Fruit fly (Drosophila melanogaster) whole organism, embryonic: ENCODE data around the gene lbl.

Experiments used
- BtbVII ChIP-seq: fragments of 200-800 bp; sonication (Bioruptor generic); optimal IDR thresholded peaks from 3 replicates; lab custom pipeline; 2017; ENCODE audit warnings: missing biosample characterization, mild to moderate bottlenecking, missing genetic modification characterization
- CG1024 ChIP-seq: fragments of 200-800 bp; sonication (Bioruptor generic); IDR thresholded peaks from 2 replicates; pipeline ENCODE4 v1.3.6; 2022; ENCODE audit warnings: missing biosample characterization, missing genetic modification characterization
- CG10366 ChIP-seq: fragments of 200-800 bp; sonication (Bioruptor generic); IDR thresholded peaks from 2 replicates; pipeline ENCODE4 v1.3.6; 2022; ENCODE audit warnings: missing biosample characterization, missing genetic modification characterization
- CG11398 ChIP-seq: fragments of 200-800 bp; sonication (Bioruptor generic); optimal IDR thresholded peaks from 2 replicates; lab custom pipeline; 2016; ENCODE audit warnings: missing biosample characterization, missing genetic modification characterization
- CG13775 ChIP-seq: fragments of 200-800 bp; sonication (Bioruptor generic); optimal IDR thresholded peaks from 3 replicates; lab custom pipeline; 2017; ENCODE audit warnings: missing biosample characterization, mild to moderate bottlenecking, missing genetic modification characterization
- CG14965 ChIP-seq: fragments of 200-800 bp; sonication (Bioruptor generic); optimal IDR thresholded peaks from 2 replicates; lab custom pipeline; 2016; ENCODE audit warnings: missing biosample characterization, missing genetic modification characterization, borderline replicate concordance
- CG15514 ChIP-seq: fragments of 200-800 bp; sonication (Bioruptor generic); optimal IDR thresholded peaks from 3 replicates; lab custom pipeline; 2017; ENCODE audit warnings: missing biosample characterization, missing genetic modification characterization, mild to moderate bottlenecking, moderate library complexity, missing genetic modification reagents
- CG1602 ChIP-seq: fragments of 200-800 bp; sonication (Bioruptor generic); optimal IDR thresholded peaks from 3 replicates; lab custom pipeline; 2016; ENCODE audit warnings: missing biosample characterization, missing genetic modification characterization
- CG17186 ChIP-seq: fragments of 200-800 bp; sonication (Bioruptor generic); optimal IDR thresholded peaks from 3 replicates; lab custom pipeline; 2017; ENCODE audit warnings: missing biosample characterization, missing genetic modification reagents, missing genetic modification characterization
- CG17385 ChIP-seq: fragments of 200-800 bp; sonication (Bioruptor generic); optimal IDR thresholded peaks from 3 replicates; lab custom pipeline; 2018; ENCODE audit warnings: missing biosample characterization, mild to moderate bottlenecking, missing genetic modification characterization
- CG18011 ChIP-seq: fragments of 200-800 bp; sonication (Bioruptor generic); optimal IDR thresholded peaks from 2 replicates; lab custom pipeline; 2017; ENCODE audit warnings: missing biosample characterization, missing genetic modification characterization, mild to moderate bottlenecking, moderate library complexity, missing genotype
- CG2678 ChIP-seq: fragments of 200-800 bp; sonication (Bioruptor generic); optimal IDR thresholded peaks from 3 replicates; lab custom pipeline; 2019; ENCODE audit warnings: missing biosample characterization, mild to moderate bottlenecking, missing genetic modification characterization, moderate library complexity
- CG31388 ChIP-seq: fragments of 200-800 bp; sonication (Bioruptor generic); optimal IDR thresholded peaks from 2 replicates; lab custom pipeline; 2016; ENCODE audit warnings: missing biosample characterization, missing genetic modification characterization
- CG33557 ChIP-seq: fragments of 200-800 bp; sonication (Bioruptor generic); optimal IDR thresholded peaks from 2 replicates; lab custom pipeline; 2019; ENCODE audit warnings: missing biosample characterization, mild to moderate bottlenecking, missing genetic modification characterization, moderate library complexity
- CG34422 ChIP-seq: fragments of 200-800 bp; sonication (Bioruptor generic); IDR thresholded peaks from 3 replicates; pipeline ENCODE4 v1.3.6; 2022; ENCODE audit warnings: missing biosample characterization, missing genetic modification characterization
- CG4730 ChIP-seq: fragments of 200-800 bp; sonication (Bioruptor generic); IDR thresholded peaks from 2 replicates; pipeline ENCODE4 v1.3.6; 2022; ENCODE audit warnings: missing biosample characterization, missing genetic modification characterization
- CG7745 ChIP-seq: fragments of 200-800 bp; sonication (Bioruptor generic); optimal IDR thresholded peaks from 2 replicates; lab custom pipeline; 2018; ENCODE audit warnings: missing biosample characterization, mild to moderate bottlenecking, missing genetic modification characterization, moderate library complexity
- CG7928 ChIP-seq: fragments of 200-800 bp; sonication (Bioruptor generic); optimal IDR thresholded peaks from 2 replicates; lab custom pipeline; 2017; ENCODE audit warnings: missing biosample characterization, mild to moderate bottlenecking, missing genetic modification characterization
- CG8478 ChIP-seq: fragments of >200 bp; optimal IDR thresholded peaks from 2 replicates; lab custom pipeline; 2018
- CTCF ChIP-seq: fragments of 200-800 bp; sonication (Bioruptor generic); optimal IDR thresholded peaks from 2 replicates; lab custom pipeline; 2017; ENCODE audit warnings: missing biosample characterization, mild to moderate bottlenecking, missing genetic modification characterization, moderate library complexity
- D19B ChIP-seq: fragments of 200-800 bp; sonication (Bioruptor generic); optimal IDR thresholded peaks from 2 replicates; lab custom pipeline; 2017; ENCODE audit warnings: missing biosample characterization, mild to moderate bottlenecking, missing genetic modification characterization
- Dad ChIP-seq: fragments of 200-800 bp; sonication (Bioruptor generic); optimal IDR thresholded peaks from 3 replicates; lab custom pipeline; 2016; ENCODE audit warnings: missing biosample characterization, missing genetic modification characterization
- Deaf1 ChIP-seq: fragments of 200-800 bp; optimal IDR thresholded peaks from 3 replicates; lab custom pipeline; 2019; ENCODE audit warnings: missing biosample characterization, mild to moderate bottlenecking, missing genetic modification characterization, moderate library complexity
- Dek ChIP-seq: fragments of 200-800 bp; sonication (Bioruptor generic); optimal IDR thresholded peaks from 3 replicates; lab custom pipeline; 2019; ENCODE audit warnings: missing biosample characterization, mild to moderate bottlenecking, missing genetic modification characterization, moderate library complexity
- E2f1 ChIP-seq: fragments of 200-800 bp; sonication (Bioruptor generic); IDR thresholded peaks from 2 replicates; pipeline ENCODE4 v1.3.6; 2022; ENCODE audit warnings: missing biosample characterization, missing genetic modification characterization
- HLH4C ChIP-seq: fragments of 200-800 bp; sonication (Bioruptor generic); IDR thresholded peaks from 3 replicates; pipeline ENCODE4 v1.3.6; 2022; ENCODE audit warnings: missing biosample characterization, missing genetic modification characterization; ENCODE audit not compliant: partially characterized antibody
- MTF-1 ChIP-seq: fragments of 200-800 bp; sonication (Bioruptor generic); optimal IDR thresholded peaks from 2 replicates; lab custom pipeline; 2018; ENCODE audit warnings: missing biosample characterization, mild to moderate bottlenecking, missing genetic modification characterization, borderline replicate concordance
- Nf-YA ChIP-seq: fragments of 200-800 bp; sonication (Bioruptor generic); IDR thresholded peaks from 2 replicates; pipeline ENCODE4 v1.3.6; 2022; ENCODE audit warnings: missing biosample characterization, missing genetic modification characterization
- Nf-YC ChIP-seq: fragments of 200-800 bp; optimal IDR thresholded peaks from 3 replicates; lab custom pipeline; 2019; ENCODE audit warnings: missing biosample characterization, mild to moderate bottlenecking, missing genetic modification characterization, moderate library complexity
- Ptx1 ChIP-seq: fragments of 200-800 bp; sonication (Bioruptor generic); IDR thresholded peaks from 2 replicates; pipeline ENCODE4 v1.3.6; 2022; ENCODE audit warnings: missing biosample characterization, missing genetic modification characterization
- Scr ChIP-seq: fragments of 200-800 bp; sonication (Bioruptor generic); IDR thresholded peaks from 2 replicates; pipeline ENCODE4 v1.3.6; 2022; ENCODE audit warnings: missing biosample characterization, missing genetic modification characterization; ENCODE audit not compliant: partially characterized antibody
- TFAM ChIP-seq: fragments of 200-800 bp; sonication (Bioruptor generic); optimal IDR thresholded peaks from 2 replicates; lab custom pipeline; 2017; ENCODE audit warnings: missing biosample characterization, missing genetic modification characterization, inconsistent platforms
- abd-A ChIP-seq: fragments of 200-800 bp; sonication (Bioruptor generic); optimal IDR thresholded peaks from 3 replicates; lab custom pipeline; 2019; ENCODE audit warnings: missing biosample characterization, mild to moderate bottlenecking, missing genetic modification characterization, moderate library complexity
- ase ChIP-seq: fragments of 200-800 bp; sonication (Bioruptor generic); IDR thresholded peaks from 3 replicates; pipeline ENCODE4 v1.3.6; 2022; ENCODE audit warnings: missing biosample characterization, missing genetic modification characterization
- az2 ChIP-seq: fragments of 200-800 bp; sonication (Bioruptor generic); optimal IDR thresholded peaks from 3 replicates; lab custom pipeline; 2016; ENCODE audit warnings: missing biosample characterization, missing genetic modification characterization
- cas ChIP-seq: fragments of 200-800 bp; sonication (Bioruptor generic); IDR thresholded peaks from 2 replicates; pipeline ENCODE4 v1.3.6; 2022; ENCODE audit warnings: missing biosample characterization, missing genetic modification characterization
- dmrt11E ChIP-seq: fragments of 200-800 bp; sonication (Bioruptor generic); optimal IDR thresholded peaks from 3 replicates; lab custom pipeline; 2018; ENCODE audit warnings: missing biosample characterization, mild to moderate bottlenecking, missing genetic modification characterization, moderate library complexity
- fd96Cb ChIP-seq: fragments of 200-800 bp; sonication (Bioruptor generic); optimal IDR thresholded peaks from 2 replicates; lab custom pipeline; 2018; ENCODE audit warnings: missing biosample characterization, mild to moderate bottlenecking, missing genetic modification characterization, moderate library complexity
- fu2 ChIP-seq: fragments of 200-800 bp; sonication (Bioruptor generic); optimal IDR thresholded peaks from 2 replicates; lab custom pipeline; 2016; ENCODE audit warnings: missing biosample characterization, missing genetic modification characterization
- gcm ChIP-seq: fragments of 200-800 bp; sonication (Bioruptor generic); optimal IDR thresholded peaks from 2 replicates; lab custom pipeline; 2019; ENCODE audit warnings: missing biosample characterization, mild to moderate bottlenecking, missing genetic modification characterization, moderate library complexity
- ham ChIP-seq: fragments of 200-800 bp; sonication (Bioruptor generic); IDR thresholded peaks from 2 replicates; pipeline ENCODE4 v1.3.6; 2022; ENCODE audit warnings: missing biosample characterization, missing genetic modification characterization
- insv ChIP-seq, 2 experiments: fragments of 200-800 bp; sonication (Bioruptor generic); optimal IDR thresholded peaks; 3 replicates each; lab custom pipeline; 2016 to 2018; ENCODE audit warnings: missing biosample characterization in 2 of 2, missing genetic modification characterization in 2 of 2
- jing ChIP-seq: fragments of 200-800 bp; sonication (Bioruptor generic); optimal IDR thresholded peaks from 2 replicates; lab custom pipeline; 2018; ENCODE audit warnings: missing biosample characterization, mild to moderate bottlenecking, missing genetic modification characterization
- lab ChIP-seq: fragments of 200-800 bp; sonication (Bioruptor generic); optimal IDR thresholded peaks from 3 replicates; lab custom pipeline; 2017; ENCODE audit warnings: missing biosample characterization, missing genetic modification characterization, mild to moderate bottlenecking, moderate library complexity, missing genetic modification reagents
- lov ChIP-seq, 2 experiments: fragments of 200-800 bp in 1 of 2; fragments of >200 bp in 1 of 2; sonication (Bioruptor generic) in 1 of 2; IDR thresholded peaks in 1 of 2; optimal IDR thresholded peaks in 1 of 2; 2 replicates in 1 of 2; 3 replicates in 1 of 2; pipeline versions ENCODE4 v1.3.6 to Lab custom; 2017 to 2022; ENCODE audit warnings: missing biosample characterization in 1 of 2, missing genetic modification characterization in 1 of 2
- luna ChIP-seq: fragments of 200-800 bp; sonication (Bioruptor generic); optimal IDR thresholded peaks from 2 replicates; lab custom pipeline; 2016; ENCODE audit warnings: missing biosample characterization, missing genetic modification characterization
- pita ChIP-seq: fragments of 200-800 bp; sonication (Bioruptor generic); optimal IDR thresholded peaks from 2 replicates; lab custom pipeline; 2017; ENCODE audit warnings: missing biosample characterization, mild to moderate bottlenecking, missing genetic modification characterization
- row ChIP-seq: fragments of 200-800 bp; sonication (Bioruptor generic); IDR thresholded peaks from 3 replicates; pipeline ENCODE4 v1.3.6; 2022; ENCODE audit warnings: missing biosample characterization, missing genetic modification characterization
- slp2 ChIP-seq: fragments of 200-800 bp; sonication (Bioruptor generic); optimal IDR thresholded peaks from 2 replicates; lab custom pipeline; 2016; ENCODE audit warnings: missing biosample characterization, missing genetic modification characterization
- usp ChIP-seq: fragments of >200 bp; optimal IDR thresholded peaks from 2 replicates; lab custom pipeline; 2017; ENCODE audit warnings: missing biosample characterization, missing genetic modification characterization

lbl gene

dm6 chr3R:21376859-21377607, 56.9 kb downstream of the lbl start (continued):
- TF ChIP-seq CG1024 (GFP tag; lab: Robert Waterston, UW), result no peak
- no peak for TF ChIP-seq Deaf1 (tag; lab: Kevin White, UChicago)
- no peak for TF ChIP-seq dmrt11E (tag; lab: Kevin White, UChicago)
- TF ChIP-seq E2f1 (GFP tag; lab: Robert Waterston, UW), result no peak
- no peak for TF ChIP-seq TFAM (GFP tag; lab: Kevin White, UChicago)
- TF ChIP-seq pita, result no peak
- TF ChIP-seq CG15514, result no peak
- no peak for TF ChIP-seq jing (GFP tag; lab: Kevin White, UChicago)
- TF ChIP-seq lov (optimal IDR thresholded peaks at IDR 0.05; lab: Kevin White, UChicago), result no peak
- TF ChIP-seq lov (GFP tag; IDR thresholded peaks at IDR 0.05; lab: Robert Waterston, UW), result 0 out of 3 replicates have a peak, but pooled peaks have one; percentile 11
- no peak for TF ChIP-seq CG4730 (GFP tag; lab: Robert Waterston, UW)
- TF ChIP-seq MTF-1 (GFP tag; lab: Kevin White, UChicago), result peak; percentile 16
- TF ChIP-seq CG11398, result no peak
- no peak for TF ChIP-seq CG31388
- no peak for TF ChIP-seq luna (GFP tag; lab: Kevin White, UChicago)
- TF ChIP-seq CG2678 (tag; lab: Kevin White, UChicago), result peak; percentile 9
- TF ChIP-seq CG7928 (GFP tag; lab: Kevin White, UChicago), result no peak
- TF ChIP-seq Dad, result no peak
- TF ChIP-seq CG1602 (GFP tag; lab: Kevin White, UChicago), result no peak
- no peak for TF ChIP-seq CG13775 (GFP tag; lab: Kevin White, UChicago)
- TF ChIP-seq row, result peak; percentile 75
- no peak for TF ChIP-seq CG14965
- TF ChIP-seq usp, result no peak
- peak in 1 of 2 experiments; percentile 5 for TF ChIP-seq insv (GFP tag; optimal IDR thresholded peaks at IDR 0.05; lab: Kevin White, UChicago)
- TF ChIP-seq Nf-YC (tag; lab: Kevin White, UChicago), result peak; percentile 75
- no peak for TF ChIP-seq BtbVII (GFP tag; lab: Kevin White, UChicago)
- peak; percentile 89 for TF ChIP-seq Scr (GFP tag; lab: Robert Waterston, UW)
- TF ChIP-seq HLH4C (GFP tag; lab: Robert Waterston, UW), result peak; percentile 64; the same call in 2 of the 3 replicates
- no peak for TF ChIP-seq slp2 (GFP tag; lab: Kevin White, UChicago)
- no peak for TF ChIP-seq ham
- no peak for TF ChIP-seq CG8478 (lab: Kevin White, UChicago)
- TF ChIP-seq CG7745 (tag; lab: Kevin White, UChicago), result no peak
- TF ChIP-seq fd96Cb (tag; lab: Kevin White, UChicago), result no peak
- TF ChIP-seq az2, result no peak
- no peak for TF ChIP-seq gcm (GFP tag; lab: Kevin White, UChicago)
- no peak for TF ChIP-seq lab (GFP tag; lab: Kevin White, UChicago)
- TF ChIP-seq D19B (GFP tag; lab: Kevin White, UChicago), result no peak
- no peak for TF ChIP-seq Ptx1 (GFP tag; lab: Robert Waterston, UW)
- TF ChIP-seq CG18011 (GFP tag; lab: Kevin White, UChicago), result no peak
- no peak for TF ChIP-seq fu2 (GFP tag; lab: Kevin White, UChicago)
- no peak for TF ChIP-seq ase (GFP tag; lab: Robert Waterston, UW)
- peak; percentile 36; the same call in 1 of the 3 replicates for TF ChIP-seq CG34422 (GFP tag; lab: Robert Waterston, UW)
- no peak for TF ChIP-seq CG10366 (GFP tag; lab: Robert Waterston, UW)
- no peak for TF ChIP-seq abd-A (tag; lab: Kevin White, UChicago)
- peak; percentile 39 for TF ChIP-seq Dek
- TF ChIP-seq CTCF (GFP tag; lab: Kevin White, UChicago), result no peak
- no peak for TF ChIP-seq cas (GFP tag; lab: Robert Waterston, UW)
- peak; percentile 39 for TF ChIP-seq CG33557 (GFP tag; lab: Kevin White, UChicago)
- TF ChIP-seq Nf-YA (GFP tag; lab: Robert Waterston, UW), result no peak
- TF ChIP-seq CG17385 (GFP tag; lab: Kevin White, UChicago), result no peak
- TF ChIP-seq CG17186 (GFP tag; lab: Kevin White, UChicago), result no peak
